Worm (Caenorhabditis elegans) whole organism, L2 larva: ENCODE data around the gene srw-69.

Experiments used
- C34F6.9 ChIP-seq: fragments of 150-350 bp; optimal IDR thresholded peaks from 2 replicates; lab custom pipeline; 2014; ENCODE audit warnings: missing biosample characterization, missing genetic modification characterization
- F13H6.1 ChIP-seq: sonication (generic microtip); optimal IDR thresholded peaks from 2 replicates; lab custom pipeline; 2016; ENCODE audit warnings: missing genetic modification characterization, missing compliant biosample characterization
- R02D3.7 ChIP-seq: fragments of 150-350 bp; optimal IDR thresholded peaks from 2 replicates; lab custom pipeline; 2014; ENCODE audit warnings: missing biosample characterization, missing genetic modification characterization
- Y55F3AM.14 ChIP-seq: fragments of 200-800 bp; sonication (Bioruptor generic); optimal IDR thresholded peaks from 2 replicates; lab custom pipeline; 2018; ENCODE audit warnings: mild to moderate bottlenecking, missing genetic modification characterization, missing compliant biosample characterization
- ZK546.5 ChIP-seq: sonication (generic microtip); optimal IDR thresholded peaks from 2 replicates; lab custom pipeline; 2017; ENCODE audit warnings: missing biosample characterization, missing genetic modification characterization
- alr-1 ChIP-seq: fragments of 150-350 bp; optimal IDR thresholded peaks from 2 replicates; lab custom pipeline; 2014; ENCODE audit warnings: missing biosample characterization, missing genetic modification characterization
- aly-2 ChIP-seq: fragments of 150-350 bp; optimal IDR thresholded peaks from 2 replicates; lab custom pipeline; 2014; ENCODE audit warnings: missing biosample characterization, missing genetic modification characterization
- ama-1 ChIP-seq: fragments of 150-350 bp; optimal IDR thresholded peaks from 2 replicates; lab custom pipeline; 2018; ENCODE audit warnings: inconsistent platforms
- blmp-1 ChIP-seq: sonication (generic microtip); optimal IDR thresholded peaks from 2 replicates; lab custom pipeline; 2017; ENCODE audit warnings: missing genetic modification characterization, mild to moderate bottlenecking, missing compliant biosample characterization, antibody characterized with exemption, moderate library complexity; ENCODE audit not compliant: insufficient read depth
- ceh-16 ChIP-seq: fragments of 150-350 bp; optimal IDR thresholded peaks from 2 replicates; lab custom pipeline; 2014; ENCODE audit warnings: missing biosample characterization, missing genetic modification characterization
- ceh-82 ChIP-seq: fragments of 150-350 bp; optimal IDR thresholded peaks from 2 replicates; lab custom pipeline; 2014; ENCODE audit warnings: missing biosample characterization, missing genetic modification characterization
- crh-2 ChIP-seq: sonication (generic microtip); optimal IDR thresholded peaks from 2 replicates; lab custom pipeline; 2017; ENCODE audit warnings: missing biosample characterization, missing genetic modification characterization
- dmd-4 ChIP-seq: sonication (generic microtip); optimal IDR thresholded peaks from 2 replicates; lab custom pipeline; 2017; ENCODE audit warnings: missing biosample characterization, missing genetic modification characterization
- egl-27 ChIP-seq: sonication (generic microtip); optimal IDR thresholded peaks from 3 replicates; lab custom pipeline; 2017; ENCODE audit warnings: missing biosample characterization, missing genetic modification reagents, missing genetic modification characterization
- elt-1 ChIP-seq: fragments of 150-350 bp; optimal IDR thresholded peaks from 2 replicates; lab custom pipeline; 2014; ENCODE audit warnings: missing biosample characterization, missing genetic modification characterization
- fos-1 ChIP-seq: fragments of 150-350 bp; optimal IDR thresholded peaks from 2 replicates; lab custom pipeline; 2014; ENCODE audit warnings: missing biosample characterization, missing genetic modification characterization
- gmeb-1 ChIP-seq: fragments of 150-350 bp; optimal IDR thresholded peaks from 2 replicates; lab custom pipeline; 2014; ENCODE audit warnings: missing biosample characterization, missing genetic modification characterization
- lin-11 ChIP-seq: fragments of 150-350 bp; sonication (generic microtip); optimal IDR thresholded peaks from 2 replicates; lab custom pipeline; 2014; ENCODE audit warnings: missing biosample characterization, missing genetic modification characterization, inconsistent platforms, mixed read lengths
- lsy-2 ChIP-seq, 2 experiments: fragments of 150-350 bp in 1 of 2; sonication (generic microtip) in 1 of 2; optimal IDR thresholded peaks; 2 replicates each; lab custom pipeline; 2014 to 2017; ENCODE audit warnings: missing biosample characterization in 2 of 2, missing genetic modification characterization in 2 of 2
- mab-5 ChIP-seq: fragments of 150-350 bp; optimal IDR thresholded peaks from 2 replicates; lab custom pipeline; 2014; ENCODE audit warnings: missing biosample characterization, missing genetic modification characterization
- mbf-1 ChIP-seq: sonication (generic microtip); optimal IDR thresholded peaks from 2 replicates; lab custom pipeline; 2017; ENCODE audit warnings: missing biosample characterization, missing genetic modification characterization
- mdl-1 ChIP-seq, 2 experiments: fragments of 150-350 bp in 1 of 2; sonication (generic microtip) in 1 of 2; optimal IDR thresholded peaks; 2 replicates each; lab custom pipeline; 2017; ENCODE audit warnings: missing biosample characterization in 2 of 2, missing genetic modification characterization in 2 of 2
- nhr-10 ChIP-seq: sonication (generic microtip); optimal IDR thresholded peaks from 2 replicates; lab custom pipeline; 2017; ENCODE audit warnings: missing biosample characterization, missing genetic modification characterization
- nhr-11 ChIP-seq: fragments of 150-350 bp; optimal IDR thresholded peaks from 2 replicates; lab custom pipeline; 2014; ENCODE audit warnings: missing biosample characterization, missing genetic modification characterization
- nhr-12 ChIP-seq: fragments of 150-350 bp; optimal IDR thresholded peaks from 2 replicates; lab custom pipeline; 2014; ENCODE audit warnings: missing biosample characterization, missing genetic modification characterization
- nhr-129 ChIP-seq: fragments of 150-350 bp; optimal IDR thresholded peaks from 2 replicates; lab custom pipeline; 2014; ENCODE audit warnings: missing biosample characterization, missing genetic modification characterization
- nhr-21 ChIP-seq: fragments of 150-350 bp; optimal IDR thresholded peaks from 2 replicates; lab custom pipeline; 2014; ENCODE audit warnings: missing biosample characterization, missing genetic modification characterization
- nhr-23 ChIP-seq: fragments of 150-350 bp; optimal IDR thresholded peaks from 2 replicates; lab custom pipeline; 2014; ENCODE audit warnings: missing biosample characterization, missing genetic modification reagents, missing genetic modification characterization
- nhr-237 ChIP-seq: fragments of 150-350 bp; optimal IDR thresholded peaks from 2 replicates; lab custom pipeline; 2014; ENCODE audit warnings: missing biosample characterization, missing genetic modification characterization
- nhr-25 ChIP-seq: fragments of 150-350 bp; sonication (generic microtip); optimal IDR thresholded peaks from 3 replicates; lab custom pipeline; 2014; ENCODE audit warnings: missing biosample characterization, missing genetic modification characterization
- nhr-77 ChIP-seq: fragments of 150-350 bp; optimal IDR thresholded peaks from 2 replicates; lab custom pipeline; 2014; ENCODE audit warnings: missing biosample characterization, missing genetic modification characterization
- peb-1 ChIP-seq: fragments of 150-350 bp; optimal IDR thresholded peaks from 2 replicates; lab custom pipeline; 2014; ENCODE audit warnings: missing biosample characterization, missing genetic modification characterization
- sem-4 ChIP-seq: fragments of 150-350 bp; optimal IDR thresholded peaks from 2 replicates; lab custom pipeline; 2014; ENCODE audit warnings: missing biosample characterization, missing genetic modification reagents, missing genetic modification characterization
- skn-1 ChIP-seq: sonication (generic microtip); optimal IDR thresholded peaks from 2 replicates; lab custom pipeline; 2017; ENCODE audit warnings: missing biosample characterization, missing genetic modification characterization
- sma-3 ChIP-seq: sonication (generic microtip); optimal IDR thresholded peaks from 2 replicates; lab custom pipeline; 2016; ENCODE audit warnings: missing genetic modification reagents, missing genetic modification characterization, missing compliant biosample characterization
- sma-9 ChIP-seq, 2 experiments: fragments of 150-350 bp in 1 of 2; sonication (generic microtip) in 1 of 2; optimal IDR thresholded peaks; 2 replicates each; lab custom pipeline; 2014 to 2016; ENCODE audit warnings: missing genetic modification characterization in 2 of 2, mild to moderate bottlenecking in 1 of 2, missing biosample characterization in 1 of 2, missing compliant biosample characterization in 1 of 2, missing genetic modification reagents in 1 of 2, moderate library complexity in 1 of 2
- snpc-4 ChIP-seq: fragments of 150-350 bp; optimal IDR thresholded peaks from 2 replicates; lab custom pipeline; 2014; ENCODE audit warnings: missing biosample characterization, missing genetic modification characterization
- unc-39 ChIP-seq: fragments of 150-350 bp; optimal IDR thresholded peaks from 2 replicates; lab custom pipeline; 2014; ENCODE audit warnings: missing biosample characterization, missing genetic modification characterization
- unc-55 ChIP-seq: fragments of 150-350 bp; sonication (generic microtip); optimal IDR thresholded peaks from 3 replicates; lab custom pipeline; 2014; ENCODE audit warnings: missing biosample characterization, missing genetic modification reagents, missing genetic modification characterization
- unc-62 ChIP-seq: fragments of 150-350 bp; optimal IDR thresholded peaks from 2 replicates; lab custom pipeline; 2014; ENCODE audit warnings: missing biosample characterization, missing genetic modification reagents, missing genetic modification characterization
- zag-1 ChIP-seq: fragments of 150-350 bp; optimal IDR thresholded peaks from 2 replicates; lab custom pipeline; 2014; ENCODE audit warnings: missing biosample characterization, missing genetic modification characterization
- ztf-1 ChIP-seq: fragments of 200-800 bp; sonication (Bioruptor generic); conservative IDR thresholded peaks from 2 replicates; pipeline ENCODE4 v1.3.6; 2022; ENCODE audit warnings: missing genetic modification characterization, missing compliant biosample characterization
- ztf-11 ChIP-seq: sonication (generic microtip); optimal IDR thresholded peaks from 2 replicates; lab custom pipeline; 2017; ENCODE audit warnings: missing biosample characterization, missing genetic modification characterization
- ztf-4 ChIP-seq: fragments of 150-350 bp; optimal IDR thresholded peaks from 2 replicates; lab custom pipeline; 2014; ENCODE audit warnings: missing biosample characterization, missing genetic modification characterization

Gene srw-69

ce11 chrV:7432441-7433146, 3.8 kb upstream of the srw-69 start:
- TF ChIP-seq nhr-129 (tag; lab: Kevin White, UChicago) (peak; percentile 10), nhr-21 (tag; lab: Kevin White, UChicago) (peak; percentile 33), skn-1 (tag; lab: Kevin White, UChicago) (no peak), nhr-11 (tag; lab: Kevin White, UChicago) (no peak), peb-1 (tag; lab: Kevin White, UChicago) (no peak), zag-1 (tag; lab: Kevin White, UChicago) (no peak), ztf-1 (no peak), ztf-4 (tag; lab: Kevin White, UChicago) (peak; percentile 45), ZK546.5 (tag; lab: Kevin White, UChicago) (no peak), lin-11 (tag; lab: Kevin White, UChicago) (no peak), sma-3 (no peak), F13H6.1 (no peak), nhr-10 (tag; lab: Kevin White, UChicago) (no peak), C34F6.9 (tag; lab: Kevin White, UChicago) (no peak), sem-4 (tag; lab: Kevin White, UChicago) (no peak), blmp-1 (tag; lab: Kevin White, UChicago) (no peak), R02D3.7 (no peak), unc-62 (no peak), snpc-4 (tag; lab: Kevin White, UChicago) (no peak), ztf-11 (tag; lab: Kevin White, UChicago) (no peak), ceh-82 (tag; lab: Kevin White, UChicago) (no peak), crh-2 (tag; lab: Kevin White, UChicago) (no peak), nhr-25 (no peak), nhr-77 (no peak), mdl-1 (tag; optimal IDR thresholded peaks at IDR 0.05; lab: Kevin White, UChicago) (no peak), nhr-23 (tag; lab: Kevin White, UChicago) (no peak), gmeb-1 (tag; lab: Kevin White, UChicago) (no peak), unc-39 (tag; lab: Kevin White, UChicago) (no peak), sma-9 (GFP tag; optimal IDR thresholded peaks at IDR 0.05; lab: Kevin White, UChicago) (no peak), sma-9 (tag; optimal IDR thresholded peaks at IDR 0.05; lab: Kevin White, UChicago) (no peak), nhr-237 (tag; lab: Kevin White, UChicago) (no peak), ama-1 (lab: Kevin White, UChicago) (peak; percentile 82)

DNA sequence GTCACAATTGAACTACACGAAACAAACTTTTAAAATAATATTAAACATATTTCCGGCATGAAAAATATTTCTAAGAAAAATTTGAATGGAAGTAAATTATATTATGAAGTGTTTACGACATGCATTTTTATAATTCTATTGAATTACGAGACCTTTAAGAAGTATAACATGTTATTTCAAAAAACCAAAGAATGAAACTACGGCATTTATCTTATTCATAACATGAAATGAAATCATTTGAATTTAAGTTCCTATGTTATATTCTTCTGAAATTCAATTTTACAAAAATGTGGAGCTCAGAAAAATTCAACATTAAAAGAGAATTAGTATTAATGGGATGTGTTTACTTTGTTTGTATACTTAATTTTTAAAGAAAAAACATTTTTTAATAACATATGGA, 2.2 kb upstream of the srw-69 start, which contains the start of gene srw-71:
Gene srw-71, minus strand, starts transcription at position 101 of the 400 bp plus-strand sequence.
- TF ChIP-seq nhr-23 (tag; lab: Kevin White, UChicago): no peak
- TF ChIP-seq F13H6.1: no peak
- no peak for TF ChIP-seq nhr-21 (tag; lab: Kevin White, UChicago)

ce11 chrV:7426594-7426993, 2.2 kb downstream of the srw-69 start, which contains the start of gene srw-68:
Gene srw-68 (minus strand): TSS chrV:7426694.
- TF ChIP-seq nhr-77 (no peak), nhr-237 (tag; lab: Kevin White, UChicago) (no peak), fos-1 (tag; lab: Kevin White, UChicago) (no peak), unc-55 (GFP tag; lab: Kevin White, UChicago) (no peak), aly-2 (tag; lab: Kevin White, UChicago) (no peak), nhr-10 (tag; lab: Kevin White, UChicago) (no peak), nhr-21 (tag; lab: Kevin White, UChicago) (no peak), alr-1 (tag; lab: Kevin White, UChicago) (no peak), nhr-12 (tag; lab: Kevin White, UChicago) (no peak)

- no peak for TF ChIP-seq sma-9 (GFP tag; optimal IDR thresholded peaks at IDR 0.05; lab: Kevin White, UChicago)
- no peak for TF ChIP-seq sma-9 (tag; optimal IDR thresholded peaks at IDR 0.05; lab: Kevin White, UChicago)
- TF ChIP-seq lsy-2 (tag; optimal IDR thresholded peaks at IDR 0.05; lab: Kevin White, UChicago): no peak
- no peak for TF ChIP-seq nhr-25
- TF ChIP-seq mab-5: no peak
- no peak for TF ChIP-seq sma-3
- no peak for TF ChIP-seq elt-1 (tag; lab: Kevin White, UChicago)
- TF ChIP-seq ceh-16: no peak
- TF ChIP-seq peb-1 (tag; lab: Kevin White, UChicago): no peak
- TF ChIP-seq unc-39 (tag; lab: Kevin White, UChicago): no peak
- TF ChIP-seq dmd-4 (tag; lab: Kevin White, UChicago): no peak
- TF ChIP-seq Y55F3AM.14 (GFP tag; lab: Kevin White, UChicago): no peak
- TF ChIP-seq nhr-23 (tag; lab: Kevin White, UChicago): no peak
- TF ChIP-seq ceh-82 (tag; lab: Kevin White, UChicago): no peak
- TF ChIP-seq R02D3.7: no peak
- TF ChIP-seq nhr-12 (tag; lab: Kevin White, UChicago): no peak
- TF ChIP-seq unc-55 (GFP tag; lab: Kevin White, UChicago): no peak
- TF ChIP-seq egl-27: no peak
- no peak for TF ChIP-seq mbf-1 (tag; lab: Kevin White, UChicago)
- no peak for TF ChIP-seq nhr-11 (tag; lab: Kevin White, UChicago)
Measured at ce11 chrV:7424336-7424735, 4.4 kb downstream of the srw-69 start, which contains the start of gene F18E3.10. Gene F18E3.10 (minus strand): TSS chrV:7424436.
